Worm (Caenorhabditis elegans) whole organism, mixed stage, embryonic: ENCODE results near the gene fbxa-112.
"Not testable (repeated sequence)": the region's sequence is repeated elsewhere in the genome, so short reads cannot be mapped to it uniquely, and the experiment has no call there.

ENCODE experiments used
- M03D4.4 ChIP-seq: sonication (generic microtip); optimal IDR thresholded peaks from 2 replicates; lab custom pipeline; 2017; ENCODE audit warnings: mild to moderate bottlenecking, missing genetic modification characterization, missing compliant biosample characterization
- bed-3 ChIP-seq: fragments of 200-800 bp; sonication (Bioruptor generic); optimal IDR thresholded peaks from 3 replicates; lab custom pipeline; 2018; ENCODE audit warnings: mild to moderate bottlenecking, missing genetic modification characterization, moderate library complexity, missing compliant biosample characterization
- blmp-1 ChIP-seq: fragments of 150-350 bp; optimal IDR thresholded peaks from 2 replicates; lab custom pipeline; 2014; ENCODE audit warnings: missing biosample characterization, missing genetic modification characterization
- ceh-39 ChIP-seq: fragments of 150-350 bp; optimal IDR thresholded peaks from 2 replicates; lab custom pipeline; 2014; ENCODE audit warnings: missing biosample characterization, missing genetic modification characterization
- ceh-43 ChIP-seq: fragments of 200-800 bp; sonication (Bioruptor generic); optimal IDR thresholded peaks from 2 replicates; lab custom pipeline; 2018; ENCODE audit warnings: mild to moderate bottlenecking, missing genetic modification characterization, moderate library complexity, missing compliant biosample characterization
- ces-1 ChIP-seq: fragments of 150-350 bp; optimal IDR thresholded peaks from 2 replicates; lab custom pipeline; 2014; ENCODE audit warnings: missing biosample characterization, missing genetic modification reagents, missing genetic modification characterization
- cnd-1 ChIP-seq: fragments of 200-800 bp; sonication (Bioruptor generic); optimal IDR thresholded peaks from 2 replicates; lab custom pipeline; 2018; ENCODE audit warnings: mild to moderate bottlenecking, missing genetic modification characterization, missing compliant biosample characterization
- drap-1 ChIP-seq: fragments of 200-800 bp; sonication (Bioruptor generic); optimal IDR thresholded peaks from 3 replicates; lab custom pipeline; 2018; ENCODE audit warnings: mild to moderate bottlenecking, missing genetic modification characterization, missing compliant biosample characterization
- elt-1 ChIP-seq: sonication (generic microtip); optimal IDR thresholded peaks from 2 replicates; lab custom pipeline; 2017; ENCODE audit warnings: missing genetic modification characterization, mild to moderate bottlenecking, missing compliant biosample characterization, antibody characterized with exemption, moderate library complexity, borderline replicate concordance; ENCODE audit not compliant: insufficient read depth
- elt-3 ChIP-seq: fragments of 150-350 bp; optimal IDR thresholded peaks from 2 replicates; lab custom pipeline; 2014; ENCODE audit warnings: missing biosample characterization, missing genetic modification characterization
- flh-1 ChIP-seq: fragments of 200-800 bp; sonication (Bioruptor generic); optimal IDR thresholded peaks from 2 replicates; lab custom pipeline; 2018; ENCODE audit warnings: mild to moderate bottlenecking, missing genetic modification characterization, moderate library complexity, missing compliant biosample characterization
- ham-2 ChIP-seq: fragments of 200-800 bp; sonication (Bioruptor generic); optimal IDR thresholded peaks from 2 replicates; lab custom pipeline; 2018; ENCODE audit warnings: mild to moderate bottlenecking, missing genetic modification characterization, missing compliant biosample characterization
- hlh-1 ChIP-seq: fragments of 150-350 bp; optimal IDR thresholded peaks from 2 replicates; lab custom pipeline; 2014; ENCODE audit warnings: missing biosample characterization, missing genetic modification reagents, missing genetic modification characterization
- lin-13 ChIP-seq: fragments of 150-350 bp; optimal IDR thresholded peaks from 2 replicates; lab custom pipeline; 2014; ENCODE audit warnings: missing biosample characterization, missing genetic modification characterization
- lin-32 ChIP-seq: fragments of 200-800 bp; sonication (Bioruptor generic); optimal IDR thresholded peaks from 2 replicates; lab custom pipeline; 2018; ENCODE audit warnings: mild to moderate bottlenecking, missing genetic modification characterization, missing compliant biosample characterization
- lsy-2 ChIP-seq: fragments of 150-350 bp; optimal IDR thresholded peaks from 2 replicates; lab custom pipeline; 2014; ENCODE audit warnings: missing biosample characterization, missing genetic modification characterization
- mab-5 ChIP-seq: fragments of 150-350 bp; optimal IDR thresholded peaks from 2 replicates; lab custom pipeline; 2014; ENCODE audit warnings: missing biosample characterization, missing genetic modification characterization
- mep-1 ChIP-seq: fragments of 150-350 bp; optimal IDR thresholded peaks from 2 replicates; lab custom pipeline; 2017; ENCODE audit warnings: missing biosample characterization, missing genetic modification reagents, missing genetic modification characterization, inconsistent platforms
- mls-2 ChIP-seq: sonication (generic microtip); optimal IDR thresholded peaks from 2 replicates; lab custom pipeline; 2016; ENCODE audit warnings: mild to moderate bottlenecking, missing genetic modification characterization, moderate library complexity, missing compliant biosample characterization
- nhr-12 ChIP-seq: fragments of 150-350 bp; optimal IDR thresholded peaks from 2 replicates; lab custom pipeline; 2014; ENCODE audit warnings: missing biosample characterization, missing genetic modification characterization
- nhr-2 ChIP-seq: fragments of 150-350 bp; optimal IDR thresholded peaks from 2 replicates; lab custom pipeline; 2014; ENCODE audit warnings: missing biosample characterization, missing genetic modification characterization
- nhr-237 ChIP-seq: fragments of 150-350 bp; optimal IDR thresholded peaks from 2 replicates; lab custom pipeline; 2014; ENCODE audit warnings: missing biosample characterization, missing genetic modification characterization
- nhr-28 ChIP-seq: fragments of 150-350 bp; optimal IDR thresholded peaks from 2 replicates; lab custom pipeline; 2014; ENCODE audit warnings: missing biosample characterization, missing genetic modification characterization
- nhr-76 ChIP-seq: sonication (generic microtip); optimal IDR thresholded peaks from 2 replicates; lab custom pipeline; 2017; ENCODE audit warnings: missing biosample characterization, missing genetic modification characterization
- pha-4 ChIP-seq: fragments of 150-350 bp; optimal IDR thresholded peaks from 2 replicates; lab custom pipeline; 2018; ENCODE audit warnings: missing biosample characterization, missing genetic modification reagents, missing genetic modification characterization
- sem-2 ChIP-seq: fragments of 200-800 bp; sonication (Bioruptor generic); optimal IDR thresholded peaks from 2 replicates; lab custom pipeline; 2018; ENCODE audit warnings: mild to moderate bottlenecking, missing genetic modification characterization, missing compliant biosample characterization
- snpc-4 ChIP-seq: fragments of 150-350 bp; optimal IDR thresholded peaks from 2 replicates; lab custom pipeline; 2014; ENCODE audit warnings: missing biosample characterization, missing genetic modification characterization
- sptf-1 ChIP-seq: sonication (generic microtip); optimal IDR thresholded peaks from 2 replicates; lab custom pipeline; 2017; ENCODE audit warnings: mild to moderate bottlenecking, missing genetic modification characterization, moderate library complexity, missing compliant biosample characterization
- tbx-8 ChIP-seq: fragments of 200-800 bp; sonication (Bioruptor generic); optimal IDR thresholded peaks from 2 replicates; lab custom pipeline; 2018; ENCODE audit warnings: mild to moderate bottlenecking, missing genetic modification characterization, moderate library complexity, missing compliant biosample characterization
- ztf-11 ChIP-seq: fragments of 150-350 bp; optimal IDR thresholded peaks from 2 replicates; lab custom pipeline; 2014; ENCODE audit warnings: missing biosample characterization, missing genetic modification characterization

fbxa-112 gene

DNA sequence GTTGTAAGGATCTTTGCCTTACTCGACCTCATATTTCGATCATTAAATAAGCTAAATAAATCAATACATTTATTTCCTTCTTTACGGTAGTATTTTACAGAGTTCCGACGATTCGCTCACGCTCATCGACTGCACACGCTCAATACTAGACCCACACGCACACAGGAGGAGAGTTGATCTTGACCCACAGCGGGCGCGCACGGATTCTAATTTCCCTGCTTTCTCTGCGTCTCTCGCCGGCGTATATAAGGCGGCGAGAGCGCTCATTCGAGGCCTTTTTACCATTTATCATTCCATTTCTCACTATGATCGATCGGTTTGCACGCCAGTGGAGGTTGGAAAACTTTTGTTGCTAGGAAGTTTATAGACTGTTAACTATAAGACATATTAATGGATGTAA is 2.1 kb upstream of the fbxa-112 start:
- no peak for TF ChIP-seq ces-1 (GFP tag; lab: Kevin White, UChicago)
- no peak for TF ChIP-seq lsy-2 (tag; lab: Kevin White, UChicago)
- no peak for TF ChIP-seq flh-1 (GFP tag; lab: Kevin White, UChicago)
- TF ChIP-seq sem-2 = no peak
- no peak for TF ChIP-seq cnd-1 (tag; lab: Kevin White, UChicago)
- no peak for TF ChIP-seq blmp-1
- no peak for TF ChIP-seq pha-4
- TF ChIP-seq mep-1 (tag; lab: Kevin White, UChicago) = no peak
- no peak for TF ChIP-seq nhr-76 (tag; lab: Kevin White, UChicago)
- no peak for TF ChIP-seq tbx-8
- TF ChIP-seq ham-2 (GFP tag; lab: Kevin White, UChicago) = no peak
- no peak for TF ChIP-seq ceh-39 (tag; lab: Kevin White, UChicago)
- no peak for TF ChIP-seq mls-2 (tag; lab: Kevin White, UChicago)
- no peak for TF ChIP-seq sptf-1 (tag; lab: Kevin White, UChicago)

DNA sequence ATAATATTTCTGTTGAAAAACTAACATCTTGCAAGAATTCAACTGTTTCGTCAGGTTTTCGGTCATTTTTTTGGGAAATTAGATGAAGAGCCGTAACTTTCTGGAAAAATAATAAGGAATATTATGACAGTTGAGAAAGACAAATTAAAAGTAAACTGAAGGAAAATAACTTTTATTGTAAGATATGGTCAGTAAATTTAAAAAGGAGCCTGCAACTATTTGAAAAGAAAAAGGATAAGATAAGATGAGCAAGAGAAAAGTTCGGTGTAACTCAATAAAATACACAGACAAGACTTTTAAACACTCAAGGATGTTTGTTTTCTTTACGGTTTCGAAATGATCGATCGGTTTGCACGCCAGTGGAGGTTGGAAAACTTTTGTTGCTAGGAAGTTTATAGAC is 1.7 kb upstream of the fbxa-112 start, which contains the start of gene fbxa-111:
Gene fbxa-111 (minus strand): TSS at position 101 of the 400 bp plus-strand sequence.
- not testable (repeated sequence) for TF ChIP-seq mls-2 (tag; lab: Kevin White, UChicago); blmp-1; tbx-8

DNA sequence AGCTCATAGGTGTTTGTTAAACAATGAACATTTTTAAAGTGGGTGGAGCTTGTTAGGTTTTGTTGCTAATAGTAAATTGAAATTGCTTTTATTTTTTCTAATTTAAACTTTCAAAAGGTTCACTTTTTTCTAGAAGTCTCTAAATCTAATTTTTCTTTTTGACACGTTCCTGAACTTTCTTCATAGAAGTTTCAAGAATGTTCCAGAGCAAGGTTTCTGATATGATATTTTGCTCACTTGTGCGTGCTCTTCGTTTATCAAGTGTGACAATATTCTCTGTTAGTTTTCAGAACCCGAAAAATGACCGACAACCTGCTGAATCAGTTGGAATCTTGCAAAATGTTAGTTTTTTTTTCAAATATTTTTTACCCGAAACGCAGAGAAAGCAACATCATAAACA is 9.2 kb downstream of the fbxa-112 start, which contains the start of gene fbxa-148:
Gene fbxa-148 (plus strand): TSS at position 301 of the 400 bp plus-strand sequence.
- TF ChIP-seq snpc-4 (tag; lab: Kevin White, UChicago); sem-2; hlh-1 (tag; lab: Kevin White, UChicago): not testable (repeated sequence)

DNA sequence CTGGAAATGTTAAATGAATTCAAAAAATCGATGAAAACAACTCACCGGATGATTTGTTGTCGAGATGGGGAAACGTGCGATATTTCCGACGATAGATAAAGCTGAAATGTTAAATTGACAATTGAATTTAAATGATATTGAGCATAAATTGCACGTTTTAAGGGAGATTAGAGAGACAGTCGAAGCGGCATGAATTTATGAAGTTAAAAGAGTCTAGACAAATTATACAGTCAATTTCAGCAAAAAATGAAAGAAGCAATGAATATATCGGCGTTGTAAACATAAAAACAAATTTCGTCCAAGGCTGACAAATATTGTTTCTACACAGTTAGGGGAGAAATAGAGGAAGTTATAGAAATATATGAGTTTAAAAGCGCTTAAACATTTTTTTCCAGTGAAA is 20.6 kb downstream of the fbxa-112 start, which contains the start of gene Y102A5C.36:
Gene Y102A5C.36 (minus strand): TSS at position 101 of the 400 bp plus-strand sequence.
- TF ChIP-seq drap-1 = no peak
- no peak for TF ChIP-seq ces-1 (GFP tag; lab: Kevin White, UChicago)
- TF ChIP-seq ceh-43 (GFP tag; lab: Kevin White, UChicago) = no peak
- no peak for TF ChIP-seq bed-3 (GFP tag; lab: Kevin White, UChicago)
- TF ChIP-seq nhr-237 (tag; lab: Kevin White, UChicago) = no peak
- no peak for TF ChIP-seq flh-1 (GFP tag; lab: Kevin White, UChicago)
- no peak for TF ChIP-seq lin-32 (GFP tag; lab: Kevin White, UChicago)

DNA sequence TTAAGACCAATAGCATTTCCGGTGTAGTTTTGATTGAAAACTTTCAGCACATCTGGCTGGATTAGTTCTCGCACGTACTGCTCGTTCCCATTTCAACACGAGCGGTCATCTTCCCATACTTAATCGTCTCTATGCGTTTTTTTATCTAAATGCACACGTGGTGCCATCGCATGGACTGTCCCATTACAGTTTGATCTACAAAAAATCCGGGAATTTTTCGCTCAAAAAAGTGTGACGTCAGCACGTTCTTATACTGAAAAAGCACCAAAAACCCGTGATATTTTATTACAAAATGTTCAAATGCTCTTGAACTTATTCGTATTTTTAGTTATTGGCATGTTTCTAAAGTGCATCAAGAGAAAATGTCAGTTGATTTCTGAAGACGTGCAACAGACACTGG is 26.0 kb downstream of the fbxa-112 start, which contains the start of gene Y102A5C.4:
Gene Y102A5C.4 (plus strand): TSS at position 301 of the 400 bp plus-strand sequence.
- no peak for TF ChIP-seq tbx-8
- no peak for TF ChIP-seq mep-1 (tag; lab: Kevin White, UChicago)
- no peak for TF ChIP-seq nhr-237 (tag; lab: Kevin White, UChicago)
- TF ChIP-seq blmp-1 = no peak
- no peak for TF ChIP-seq lin-13
- no peak for TF ChIP-seq flh-1 (GFP tag; lab: Kevin White, UChicago)
- TF ChIP-seq ztf-11 (tag; lab: Kevin White, UChicago) = no peak
- TF ChIP-seq mls-2 (tag; lab: Kevin White, UChicago) = no peak

DNA sequence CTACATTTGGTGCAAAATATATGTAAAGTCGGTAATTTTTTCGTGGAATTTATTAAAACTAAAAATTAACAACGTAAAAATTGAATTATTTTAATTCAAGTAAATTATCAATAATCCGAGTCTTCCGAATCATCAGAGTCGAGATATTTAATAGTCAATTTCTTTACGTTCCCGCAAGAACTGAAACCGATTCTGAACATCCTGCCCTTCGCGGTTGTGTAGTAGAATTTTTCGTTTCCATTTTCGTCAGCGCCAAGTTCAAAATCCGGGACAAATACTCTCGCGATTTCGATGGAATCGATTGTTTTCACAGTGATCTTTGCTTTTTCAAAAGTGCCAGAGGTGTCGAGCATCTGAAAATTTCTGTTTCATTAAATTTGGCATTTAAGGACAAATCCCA is 28.2 kb downstream of the fbxa-112 start:
- TF ChIP-seq nhr-2 (no peak), sem-2 (no peak), nhr-12 (no peak), ztf-11 (tag; lab: Kevin White, UChicago) (no peak), mls-2 (tag; lab: Kevin White, UChicago) (no peak), nhr-237 (tag; lab: Kevin White, UChicago) (no peak), ceh-39 (tag; lab: Kevin White, UChicago) (no peak)

DNA sequence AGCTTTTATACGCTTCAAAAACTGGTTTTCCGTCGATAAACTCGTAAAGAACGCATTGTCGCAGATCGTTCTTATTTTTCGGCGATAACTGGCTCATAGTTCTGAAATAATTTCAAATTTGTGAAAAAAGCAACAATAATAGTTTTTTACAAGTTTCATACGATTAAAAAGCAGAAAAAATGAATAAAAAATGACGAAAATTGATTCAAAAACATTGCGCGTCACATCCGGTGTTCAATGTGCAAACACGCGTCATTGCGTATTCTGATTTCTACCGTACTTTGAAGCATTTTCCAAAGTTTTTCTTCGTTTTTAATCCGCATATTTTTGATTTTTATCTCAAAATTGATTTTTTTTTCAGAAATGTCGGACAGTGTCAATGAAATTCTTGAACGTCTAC is 29.5 kb downstream of the fbxa-112 start, which contains the start of the genes fbxa-206 and Y102A5C.2:
Gene fbxa-206 (minus strand): TSS at position 101 of the 400 bp plus-strand sequence.
Gene Y102A5C.2 (plus strand): TSS at position 354 of the 400 bp plus-strand sequence.
- no peak for TF ChIP-seq bed-3 (GFP tag; lab: Kevin White, UChicago)
- no peak for TF ChIP-seq ceh-39 (tag; lab: Kevin White, UChicago)
- no peak for TF ChIP-seq lin-13
- no peak for TF ChIP-seq elt-3
- TF ChIP-seq nhr-12 = no peak
- TF ChIP-seq sem-2 = no peak
- no peak for TF ChIP-seq ces-1 (GFP tag; lab: Kevin White, UChicago)
- no peak for TF ChIP-seq ztf-11 (tag; lab: Kevin White, UChicago)
- no peak for TF ChIP-seq ham-2 (GFP tag; lab: Kevin White, UChicago)
- TF ChIP-seq mep-1 (tag; lab: Kevin White, UChicago) = no peak
- TF ChIP-seq mab-5 (tag; lab: Kevin White, UChicago) = no peak
- TF ChIP-seq flh-1 (GFP tag; lab: Kevin White, UChicago) = no peak
- no peak for TF ChIP-seq M03D4.4
- no peak for TF ChIP-seq lin-32 (GFP tag; lab: Kevin White, UChicago)
- TF ChIP-seq elt-1 (tag; lab: Kevin White, UChicago) = no peak
- TF ChIP-seq nhr-28 = no peak
- TF ChIP-seq nhr-237 (tag; lab: Kevin White, UChicago) = no peak
- no peak for TF ChIP-seq hlh-1 (tag; lab: Kevin White, UChicago)
